Worm (Caenorhabditis elegans) whole organism, L3 larva: ENCODE data around the gene str-135.
A peak's percentile ranks its signal among the peaks of the same experiment; 100 is the strongest.

Experiments
- R02D3.7 ChIP-seq: fragments of 150-350 bp; optimal IDR thresholded peaks from 2 replicates; lab custom pipeline; 2014; ENCODE audit warnings: missing biosample characterization, missing genetic modification characterization
- ZK546.5 ChIP-seq: sonication (generic microtip); optimal IDR thresholded peaks from 2 replicates; lab custom pipeline; 2017; ENCODE audit warnings: missing biosample characterization, missing genetic modification characterization
- aly-2 ChIP-seq: fragments of 150-350 bp; optimal IDR thresholded peaks from 2 replicates; lab custom pipeline; 2014; ENCODE audit warnings: missing biosample characterization, missing genetic modification characterization
- ama-1 ChIP-seq: fragments of 150-350 bp; optimal IDR thresholded peaks from 2 replicates; lab custom pipeline; 2018
- ceh-16 ChIP-seq: sonication (generic microtip); optimal IDR thresholded peaks from 2 replicates; lab custom pipeline; 2017; ENCODE audit warnings: missing biosample characterization, missing genetic modification characterization
- ceh-28 ChIP-seq: fragments of 150-350 bp; optimal IDR thresholded peaks from 2 replicates; lab custom pipeline; 2014; ENCODE audit warnings: missing biosample characterization, missing genetic modification reagents, missing genetic modification characterization
- ceh-9 ChIP-seq: sonication (generic microtip); optimal IDR thresholded peaks from 2 replicates; lab custom pipeline; 2018; ENCODE audit warnings: missing biosample characterization, missing genetic modification characterization
- daf-12 ChIP-seq: fragments of 150-350 bp; optimal IDR thresholded peaks from 2 replicates; lab custom pipeline; 2014; ENCODE audit warnings: missing biosample characterization, missing genetic modification reagents, missing genetic modification characterization
- elt-1 ChIP-seq: fragments of 150-350 bp; optimal IDR thresholded peaks from 2 replicates; lab custom pipeline; 2014; ENCODE audit warnings: missing biosample characterization, missing genetic modification characterization
- elt-2 ChIP-seq: sonication (generic microtip); optimal IDR thresholded peaks from 2 replicates; lab custom pipeline; 2016; ENCODE audit warnings: missing genetic modification reagents, mild to moderate bottlenecking, missing genetic modification characterization, missing compliant biosample characterization
- elt-3 ChIP-seq, 3 experiments: fragments of 150-350 bp in 1 of 3; sonication (generic microtip) in 2 of 3; optimal IDR thresholded peaks; 2 replicates in 2 of 3; 4 replicates in 1 of 3; lab custom pipeline; 2014 to 2017; ENCODE audit warnings: missing biosample characterization in 3 of 3, missing genetic modification characterization in 3 of 3
- fkh-10 ChIP-seq: sonication (generic microtip); optimal IDR thresholded peaks from 2 replicates; lab custom pipeline; 2017; ENCODE audit warnings: missing biosample characterization, missing genetic modification reagents, missing genetic modification characterization
- fkh-2 ChIP-seq: fragments of 150-350 bp; optimal IDR thresholded peaks from 2 replicates; lab custom pipeline; 2014; ENCODE audit warnings: missing biosample characterization, missing genetic modification reagents, missing genetic modification characterization
- fos-1 ChIP-seq: fragments of 150-350 bp; optimal IDR thresholded peaks from 2 replicates; lab custom pipeline; 2014; ENCODE audit warnings: missing biosample characterization, missing genetic modification characterization
- jun-1 ChIP-seq: fragments of 150-350 bp; optimal IDR thresholded peaks from 2 replicates; lab custom pipeline; 2014; ENCODE audit warnings: missing biosample characterization, missing genetic modification reagents, missing genetic modification characterization
- lin-15B ChIP-seq: fragments of 150-350 bp; optimal IDR thresholded peaks from 2 replicates; lab custom pipeline; 2014; ENCODE audit warnings: missing biosample characterization, missing genetic modification characterization
- lin-39 ChIP-seq: fragments of 150-350 bp; optimal IDR thresholded peaks from 2 replicates; lab custom pipeline; 2018; ENCODE audit warnings: missing biosample characterization, missing genetic modification reagents, missing genetic modification characterization
- mdl-1 ChIP-seq: fragments of 150-350 bp; optimal IDR thresholded peaks from 2 replicates; lab custom pipeline; 2014; ENCODE audit warnings: missing biosample characterization, missing genetic modification characterization
- mml-1 ChIP-seq: fragments of 150-350 bp; sonication (generic microtip); optimal IDR thresholded peaks from 3 replicates; lab custom pipeline; 2014; ENCODE audit warnings: missing biosample characterization, missing genetic modification characterization
- nfya-1 ChIP-seq: sonication (generic microtip); optimal IDR thresholded peaks from 2 replicates; lab custom pipeline; 2017; ENCODE audit warnings: missing genetic modification characterization, mild to moderate bottlenecking, missing compliant biosample characterization, antibody characterized with exemption, moderate library complexity; ENCODE audit not compliant: insufficient read depth
- nhr-11 ChIP-seq: fragments of 150-350 bp; optimal IDR thresholded peaks from 2 replicates; lab custom pipeline; 2014; ENCODE audit warnings: missing biosample characterization, missing genetic modification characterization
- nhr-12 ChIP-seq: fragments of 150-350 bp; optimal IDR thresholded peaks from 2 replicates; lab custom pipeline; 2014; ENCODE audit warnings: missing biosample characterization, missing genetic modification characterization
- nhr-23 ChIP-seq: fragments of 150-350 bp; optimal IDR thresholded peaks from 2 replicates; lab custom pipeline; 2014; ENCODE audit warnings: missing biosample characterization, missing genetic modification reagents, missing genetic modification characterization
- nhr-25 ChIP-seq: sonication (generic microtip); optimal IDR thresholded peaks from 2 replicates; lab custom pipeline; 2017; ENCODE audit warnings: missing biosample characterization, missing genetic modification characterization
- nhr-28 ChIP-seq: fragments of 150-350 bp; optimal IDR thresholded peaks from 2 replicates; lab custom pipeline; 2014; ENCODE audit warnings: missing biosample characterization, missing genetic modification characterization
- nhr-76 ChIP-seq: fragments of 150-350 bp; sonication (generic microtip); optimal IDR thresholded peaks from 5 replicates; lab custom pipeline; 2014; ENCODE audit warnings: missing biosample characterization, missing genetic modification characterization
- nhr-77 ChIP-seq: fragments of 150-350 bp; optimal IDR thresholded peaks from 2 replicates; lab custom pipeline; 2014; ENCODE audit warnings: missing biosample characterization, missing genetic modification characterization
- pqm-1 ChIP-seq: fragments of 150-350 bp; optimal IDR thresholded peaks from 2 replicates; lab custom pipeline; 2017; ENCODE audit warnings: missing biosample characterization, missing genetic modification characterization, inconsistent platforms
- sea-2 ChIP-seq: fragments of 150-350 bp; sonication (generic microtip); optimal IDR thresholded peaks from 4 replicates; lab custom pipeline; 2014; ENCODE audit warnings: missing biosample characterization, missing genetic modification reagents, missing genetic modification characterization
- skn-1 ChIP-seq: fragments of 150-350 bp; optimal IDR thresholded peaks from 2 replicates; lab custom pipeline; 2014; ENCODE audit warnings: missing biosample characterization, missing genetic modification characterization
- unc-62 ChIP-seq: fragments of 150-350 bp; sonication (generic microtip); optimal IDR thresholded peaks from 4 replicates; lab custom pipeline; 2014; ENCODE audit warnings: missing biosample characterization, missing genetic modification reagents, missing genetic modification characterization
- zag-1 ChIP-seq: fragments of 150-350 bp; optimal IDR thresholded peaks from 2 replicates; lab custom pipeline; 2014; ENCODE audit warnings: missing biosample characterization, missing genetic modification characterization
- ztf-11 ChIP-seq: fragments of 150-350 bp; optimal IDR thresholded peaks from 2 replicates; lab custom pipeline; 2014; ENCODE audit warnings: missing biosample characterization, missing genetic modification characterization
- ztf-4 ChIP-seq: fragments of 150-350 bp; optimal IDR thresholded peaks from 2 replicates; lab custom pipeline; 2014; ENCODE audit warnings: missing biosample characterization, missing genetic modification characterization

str-135 gene

DNA sequence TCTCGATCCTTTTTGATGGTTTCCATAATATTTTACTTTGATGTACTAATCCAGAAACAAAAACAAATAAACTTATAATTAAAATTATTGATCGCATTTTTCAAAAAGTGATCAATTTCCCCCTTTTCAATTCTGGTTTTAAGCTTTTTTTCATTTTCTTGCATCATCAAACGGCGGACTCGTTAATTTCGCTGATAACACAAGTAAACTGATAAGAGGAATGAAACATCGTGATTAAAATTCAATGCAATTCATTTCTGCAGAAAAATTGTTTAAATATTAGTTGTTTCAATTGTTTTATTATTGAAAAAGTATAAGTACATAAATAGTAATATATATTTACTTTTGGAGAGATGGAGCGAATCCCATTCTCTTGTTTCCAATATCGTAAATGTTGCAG, 13.4 kb downstream of the str-135 start:
- TF ChIP-seq skn-1 (tag; lab: Kevin White, UChicago) (peak; percentile 5), elt-2 (tag; lab: Kevin White, UChicago) (peak; percentile 96), unc-62 (GFP tag; lab: Kevin White, UChicago) (no peak), R02D3.7 (no peak), nhr-77 (tag; lab: Kevin White, UChicago) (peak; percentile 55), pqm-1 (tag; lab: Kevin White, UChicago) (peak; percentile 91), jun-1 (tag; lab: Kevin White, UChicago) (peak; percentile 43)

DNA sequence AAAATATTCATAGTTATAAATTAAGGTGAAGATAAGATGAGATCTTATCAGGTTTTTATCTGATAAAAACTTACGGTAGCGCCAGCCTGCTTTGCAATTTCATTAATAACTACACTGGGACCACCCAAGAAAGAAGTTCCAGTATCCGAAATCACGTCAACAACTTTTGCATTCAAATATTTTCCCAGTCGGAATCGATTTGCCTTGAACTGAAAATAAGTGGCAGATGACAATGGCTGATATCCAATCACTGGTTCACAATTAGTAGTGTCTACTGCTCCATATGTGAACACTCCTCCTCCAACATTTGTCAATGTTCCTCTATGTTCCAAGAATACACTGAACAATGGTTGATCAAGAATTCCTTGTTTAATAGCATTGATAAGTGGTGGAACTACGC, 14.4 kb downstream of the str-135 start, which contains the start of gene F21F8.5:
TSS of gene F21F8.5 (minus strand) at position 101 of the 400 bp plus-strand sequence.
- TF ChIP-seq elt-1, result no peak
- TF ChIP-seq mdl-1 (tag; lab: Kevin White, UChicago), result no peak
- no peak for TF ChIP-seq ceh-28 (tag; lab: Kevin White, UChicago)
- no peak for TF ChIP-seq R02D3.7

DNA sequence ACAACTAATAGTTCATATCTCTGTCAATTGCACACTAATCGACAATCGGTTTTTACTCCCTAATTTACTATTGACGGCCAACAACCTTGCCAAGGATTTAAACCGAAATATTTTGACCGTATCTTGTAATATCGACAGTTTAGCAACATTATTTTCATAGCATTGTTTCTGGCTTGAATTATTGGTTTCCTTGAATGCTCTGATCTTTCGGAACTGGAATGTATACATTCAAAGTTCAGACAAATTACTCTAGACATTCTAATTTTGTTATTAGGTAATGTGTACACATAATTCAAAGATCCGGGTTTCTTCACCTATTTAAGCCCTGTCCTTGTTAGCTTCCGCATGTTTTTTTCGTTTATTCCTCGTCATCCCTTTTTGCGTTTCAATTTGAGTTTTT, 16.7 kb downstream of the str-135 start, which contains the start of gene C16D9.9:
TSS of gene C16D9.9 (plus strand) at position 301 of the 400 bp plus-strand sequence.
- TF ChIP-seq elt-3 (tag; optimal IDR thresholded peaks at IDR 0.05; lab: Kevin White, UChicago) (no peak), nfya-1 (tag; lab: Kevin White, UChicago) (no peak)

DNA sequence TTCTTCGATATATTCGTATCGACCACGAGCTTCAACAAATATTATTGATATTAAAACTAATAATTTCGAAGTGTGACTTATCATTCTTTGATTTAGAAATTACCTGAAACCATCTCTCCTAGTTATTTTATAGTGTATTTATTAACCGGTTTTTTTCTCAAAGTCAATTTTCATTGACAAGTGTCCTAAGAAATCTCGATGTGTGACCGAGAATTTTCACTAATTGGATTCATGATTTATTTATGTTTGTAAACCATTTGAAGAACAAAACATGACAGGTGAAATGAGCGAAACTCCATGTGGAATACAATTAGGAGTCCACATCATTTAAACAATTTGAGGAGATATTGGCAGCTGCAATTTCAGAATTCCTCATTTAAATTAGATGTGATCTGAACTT, 17.2 kb downstream of the str-135 start, which contains the start of gene C16D9.8:
TSS of gene C16D9.8 (minus strand) at position 101 of the 400 bp plus-strand sequence.
- TF ChIP-seq R02D3.7 (no peak), ceh-9 (tag; lab: Kevin White, UChicago) (no peak), sea-2 (GFP tag; lab: Kevin White, UChicago) (no peak), nhr-11 (tag; lab: Kevin White, UChicago) (no peak), fkh-10 (GFP tag; lab: Kevin White, UChicago) (no peak), elt-3 (tag; optimal IDR thresholded peaks at IDR 0.05; lab: Kevin White, UChicago) (no peak), daf-12 (tag; lab: Kevin White, UChicago) (no peak), ztf-4 (tag; lab: Kevin White, UChicago) (no peak), nhr-25 (no peak), ZK546.5 (tag; lab: Kevin White, UChicago) (no peak), nhr-28 (tag; lab: Kevin White, UChicago) (no peak), fos-1 (no peak)
- TF ChIP-seq, all 47 proteins: peak for 0

DNA sequence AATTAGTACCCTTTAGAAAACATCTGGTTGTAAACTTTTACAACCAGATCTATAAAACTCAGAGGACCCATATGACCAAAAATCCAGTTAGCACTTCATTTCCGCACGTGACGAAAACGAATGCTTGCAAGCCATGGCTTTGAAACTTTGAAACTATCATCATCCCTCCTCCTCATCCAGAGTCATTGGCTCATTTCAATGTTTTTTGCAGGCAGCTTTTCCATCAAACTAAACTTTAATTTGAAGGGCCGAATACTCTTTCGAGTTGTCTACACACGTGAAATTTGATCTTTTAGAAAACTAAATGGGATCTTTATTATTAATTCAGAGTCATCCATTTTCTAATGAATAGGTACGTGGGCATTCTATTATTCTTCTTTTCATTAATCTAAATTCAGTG, 18.5 kb downstream of the str-135 start:
- TF ChIP-seq nhr-25 (no peak), nhr-23 (no peak), lin-15B (tag; lab: Kevin White, UChicago) (no peak), R02D3.7 (no peak), ceh-16 (tag; lab: Kevin White, UChicago) (no peak), jun-1 (tag; lab: Kevin White, UChicago) (no peak), nhr-76 (no peak), lin-39 (tag; lab: Kevin White, UChicago) (no peak)

DNA sequence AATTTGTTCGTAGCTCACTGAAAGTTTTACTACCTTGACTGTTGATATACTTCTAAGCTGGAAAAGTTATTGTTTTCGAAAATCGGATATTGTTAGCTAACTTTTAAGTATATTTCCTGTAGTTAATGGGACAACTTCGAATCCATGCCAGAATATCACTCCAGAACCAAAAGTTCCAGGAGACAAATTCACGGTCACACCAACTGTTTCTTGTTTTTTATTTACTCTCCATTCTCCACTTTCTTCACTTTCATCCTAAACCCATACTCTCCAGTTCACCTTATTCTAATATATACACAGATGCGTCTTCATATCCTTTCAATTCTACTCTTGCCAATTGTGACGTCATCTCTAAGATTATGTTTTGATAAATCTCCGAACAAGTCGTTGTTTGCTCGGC, 21.7 kb downstream of the str-135 start, which contains the start of gene C16D9.1:
TSS of gene C16D9.1 (plus strand) at position 301 of the 400 bp plus-strand sequence.
- TF ChIP-seq nhr-76 (no peak), mml-1 (tag; lab: Kevin White, UChicago) (no peak), nhr-25 (no peak), elt-1 (no peak), ceh-28 (tag; lab: Kevin White, UChicago) (no peak), nhr-12 (no peak)
- TF ChIP-seq, all 47 proteins: peak for 0

DNA sequence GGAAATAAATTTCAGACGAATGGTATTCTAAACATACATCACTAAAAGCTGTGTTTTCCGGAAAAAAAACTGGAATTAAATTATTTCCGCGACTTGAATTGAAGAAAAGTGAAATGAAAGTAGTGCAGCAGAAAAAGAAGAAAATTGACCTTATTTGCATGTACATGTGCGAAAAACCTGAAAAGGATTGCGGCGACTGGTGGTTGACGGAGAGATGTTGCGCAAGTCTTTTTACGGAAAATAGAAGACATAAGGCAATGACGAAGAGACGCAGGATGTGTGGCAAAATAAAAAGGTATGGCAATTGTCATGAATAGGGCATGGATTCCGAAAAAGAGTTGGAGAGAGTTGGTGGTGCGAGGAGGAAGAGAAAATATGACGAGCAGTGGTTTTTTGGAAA, 25.7 kb downstream of the str-135 start:
- no peak for TF ChIP-seq skn-1 (tag; lab: Kevin White, UChicago)
- TF ChIP-seq ztf-11 (tag; lab: Kevin White, UChicago), result no peak
- no peak for TF ChIP-seq zag-1 (tag; lab: Kevin White, UChicago)
- no peak for TF ChIP-seq aly-2 (tag; lab: Kevin White, UChicago)
- TF ChIP-seq ama-1 (lab: Kevin White, UChicago), result no peak
- TF ChIP-seq fos-1, result no peak
- no peak for TF ChIP-seq fkh-2 (tag; lab: Kevin White, UChicago)
- TF ChIP-seq ztf-4 (tag; lab: Kevin White, UChicago), result no peak
- TF ChIP-seq, all 47 proteins: peak for 0
